Worm (Caenorhabditis elegans): Measurements from ENCODE around the gene B0361.11.

DNA sequence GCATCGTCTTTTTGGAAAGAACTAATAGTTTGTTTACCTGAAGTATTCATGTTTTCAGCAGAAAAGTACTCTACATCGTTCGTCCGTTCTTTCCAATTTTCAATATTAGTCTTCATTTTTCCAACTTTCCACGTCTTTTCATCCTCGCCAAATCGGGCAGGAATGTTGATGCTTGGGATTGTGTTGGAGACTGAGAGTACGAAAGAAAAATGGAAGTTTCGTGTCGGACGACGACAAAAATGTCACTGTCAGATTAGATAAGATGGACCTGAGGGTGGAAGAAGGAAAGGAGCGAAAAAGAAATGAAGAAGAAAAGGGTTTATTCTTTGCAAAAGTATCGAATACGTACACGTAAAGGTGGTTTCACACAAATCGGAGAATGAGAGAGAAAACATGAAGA is 20.6 kb downstream of the B0361.11 start:
- TF ChIP-seq ceh-82 (tag; optimal IDR thresholded peaks at IDR 0.05), result no peak
- TF ChIP-seq skn-1 (tag; optimal IDR thresholded peaks at IDR 0.05), result no peak
- TF ChIP-seq lin-13 (GFP tag; optimal IDR thresholded peaks at IDR 0.05), result no peak
- peak; percentile 55 for TF ChIP-seq ama-1 (optimal IDR thresholded peaks at IDR 0.05)
